Worm (Caenorhabditis elegans): ENCODE data around the gene ZK945.8.

The ZK945.8 gene

ce11 chrII:10136771-10137170, 28.3 kb downstream of the ZK945.8 start:
- TF ChIP-seq ceh-90 (tag; optimal IDR thresholded peaks at IDR 0.05), result no peak

- TF ChIP-seq elt-2 (tag; optimal IDR thresholded peaks at IDR 0.05), result no peak
- no peak for TF ChIP-seq jun-1 (tag; optimal IDR thresholded peaks at IDR 0.05)
- no peak for TF ChIP-seq mab-9 (GFP tag; IDR thresholded peaks at IDR 0.05)
- no peak for TF ChIP-seq unc-86 (tag; optimal IDR thresholded peaks at IDR 0.05)
Observed at ce11 chrII:10137358-10137757, 28.9 kb downstream of the ZK945.8 start, which contains the start of gene phg-1. phg-1 (plus strand) TSS chrII:10137658.

- TF ChIP-seq F16B12.6 (tag; optimal IDR thresholded peaks at IDR 0.05) (no peak), lir-3 (tag; optimal IDR thresholded peaks at IDR 0.05; ENCODE audit: poor library complexity) (no peak), jun-1 (tag; optimal IDR thresholded peaks at IDR 0.05) (no peak), nhr-90 (tag; optimal IDR thresholded peaks at IDR 0.05; ENCODE audit: poor library complexity) (peak; percentile 2), elt-2 (tag; optimal IDR thresholded peaks at IDR 0.05) (peak; percentile 83), skn-1 (tag; optimal IDR thresholded peaks at IDR 0.05) (no peak)
Observed at ce11 chrII:10139177-10139640, 30.8 kb downstream of the ZK945.8 start, which contains the start of gene asah-2. asah-2 (plus strand) TSS chrII:10139590.

- no peak for TF ChIP-seq tbx-2 (tag; optimal IDR thresholded peaks at IDR 0.05)
- no peak for TF ChIP-seq dpl-1 (GFP tag; optimal IDR thresholded peaks at IDR 0.05)
- TF ChIP-seq swsn-7 (tag; optimal IDR thresholded peaks at IDR 0.05), result no peak
- TF ChIP-seq fkh-10 (GFP tag; optimal IDR thresholded peaks at IDR 0.05), result no peak
- TF ChIP-seq Y116A8C.19 (tag; optimal IDR thresholded peaks at IDR 0.05; ENCODE audit: borderline replicate concordance), result no peak
- TF ChIP-seq lir-3 (tag; optimal IDR thresholded peaks at IDR 0.05; ENCODE audit: poor library complexity), result no peak
- TF ChIP-seq ets-5 (GFP tag; IDR thresholded peaks at IDR 0.05), result no peak
Observed at ce11 chrII:10144092-10144491, 35.6 kb downstream of the ZK945.8 start, which contains the start of gene F27E5.3. F27E5.3 (minus strand) TSS chrII:10144192.

ce11 chrII:10146488-10146887, 38.0 kb downstream of the ZK945.8 start, which contains the start of gene pax-3:
pax-3 (plus strand) TSS chrII:10146570.
- peak; percentile 87 for TF ChIP-seq nhr-85 (tag)
- peak; percentile 12 for TF ChIP-seq lin-14 (GFP tag; optimal IDR thresholded peaks at IDR 0.05)
- TF ChIP-seq lsy-2 (tag; optimal IDR thresholded peaks at IDR 0.05), result peak in 1 of 2 experiments; percentile 69
- TF ChIP-seq fos-1 (tag; optimal IDR thresholded peaks at IDR 0.05), result no peak

- peak; percentile 60 for TF ChIP-seq vab-15 (tag; optimal IDR thresholded peaks at IDR 0.05)
- no peak for TF ChIP-seq egl-13 (tag; optimal IDR thresholded peaks at IDR 0.05)
- TF ChIP-seq lsy-2 (tag; optimal IDR thresholded peaks at IDR 0.05), result peak in 1 of 2 experiments; percentile 47
- peak; percentile 64 for TF ChIP-seq nhr-85 (tag)
- no peak for TF ChIP-seq snpc-4 (tag; optimal IDR thresholded peaks at IDR 0.05)
- TF ChIP-seq efl-1 (optimal IDR thresholded peaks at IDR 0.05), result no peak
- TF ChIP-seq efl-1 (GFP tag; optimal IDR thresholded peaks at IDR 0.05 in 1 of 2), result peak in 1 of 2 experiments; percentile 49
Observed at ce11 chrII:10147502-10147901, 39.1 kb downstream of the ZK945.8 start.

ce11 chrII:10155106-10155505, 46.7 kb downstream of the ZK945.8 start, which contains the start of gene nlp-63:
nlp-63 (plus strand) TSS chrII:10155406.
- no peak for TF ChIP-seq skn-1 (tag; optimal IDR thresholded peaks at IDR 0.05)
- TF ChIP-seq lsy-2 (tag; optimal IDR thresholded peaks at IDR 0.05), result no peak
- no peak for TF ChIP-seq nhr-12 (tag; optimal IDR thresholded peaks at IDR 0.05)
- no peak for TF ChIP-seq hlh-17 (GFP tag; optimal IDR thresholded peaks at IDR 0.05; ENCODE audit: borderline replicate concordance)
- TF ChIP-seq nhr-237 (tag; optimal IDR thresholded peaks at IDR 0.05), result no peak
- TF ChIP-seq aha-1 (tag; optimal IDR thresholded peaks at IDR 0.05), result no peak
- TF ChIP-seq mab-9 (GFP tag; IDR thresholded peaks at IDR 0.05), result no peak
- TF ChIP-seq lin-39 (tag; optimal IDR thresholded peaks at IDR 0.05), result no peak
- no peak for TF ChIP-seq pag-3 (tag; optimal IDR thresholded peaks at IDR 0.05; ENCODE audit: borderline replicate concordance, insufficient read depth)
- TF ChIP-seq snu-23 (GFP tag; optimal IDR thresholded peaks at IDR 0.05), result no peak
- no peak for TF ChIP-seq mef-2 (tag; optimal IDR thresholded peaks at IDR 0.05)
- no peak for TF ChIP-seq ceh-63 (GFP tag; optimal IDR thresholded peaks at IDR 0.05)
- TF ChIP-seq lin-14 (GFP tag; optimal IDR thresholded peaks at IDR 0.05), result no peak
- TF ChIP-seq vab-15 (tag; optimal IDR thresholded peaks at IDR 0.05), result no peak
- TF ChIP-seq sup-37 (GFP tag; optimal IDR thresholded peaks at IDR 0.05), result no peak

Measured in whole organism, L1 larva.